Worm (Caenorhabditis elegans) whole organism, mixed stage, embryonic: ENCODE results near the gene ceh-27.

Experiments
- bed-3 ChIP-seq: fragments of 200-800 bp; sonication (Bioruptor generic); optimal IDR thresholded peaks from 3 replicates; lab custom pipeline; 2018; ENCODE audit warnings: mild to moderate bottlenecking, missing genetic modification characterization, moderate library complexity, missing compliant biosample characterization
- blmp-1 ChIP-seq: fragments of 150-350 bp; optimal IDR thresholded peaks from 2 replicates; lab custom pipeline; 2014; ENCODE audit warnings: missing biosample characterization, missing genetic modification characterization
- ceh-43 ChIP-seq: fragments of 200-800 bp; sonication (Bioruptor generic); optimal IDR thresholded peaks from 2 replicates; lab custom pipeline; 2018; ENCODE audit warnings: mild to moderate bottlenecking, missing genetic modification characterization, moderate library complexity, missing compliant biosample characterization
- ces-1 ChIP-seq: fragments of 150-350 bp; optimal IDR thresholded peaks from 2 replicates; lab custom pipeline; 2014; ENCODE audit warnings: missing biosample characterization, missing genetic modification reagents, missing genetic modification characterization
- drap-1 ChIP-seq: fragments of 200-800 bp; sonication (Bioruptor generic); optimal IDR thresholded peaks from 3 replicates; lab custom pipeline; 2018; ENCODE audit warnings: mild to moderate bottlenecking, missing genetic modification characterization, missing compliant biosample characterization
- elt-1 ChIP-seq: sonication (generic microtip); optimal IDR thresholded peaks from 2 replicates; lab custom pipeline; 2017; ENCODE audit warnings: missing genetic modification characterization, mild to moderate bottlenecking, missing compliant biosample characterization, antibody characterized with exemption, moderate library complexity, borderline replicate concordance; ENCODE audit not compliant: insufficient read depth
- elt-3 ChIP-seq: fragments of 150-350 bp; optimal IDR thresholded peaks from 2 replicates; lab custom pipeline; 2014; ENCODE audit warnings: missing biosample characterization, missing genetic modification characterization
- flh-1 ChIP-seq: fragments of 200-800 bp; sonication (Bioruptor generic); optimal IDR thresholded peaks from 2 replicates; lab custom pipeline; 2018; ENCODE audit warnings: mild to moderate bottlenecking, missing genetic modification characterization, moderate library complexity, missing compliant biosample characterization
- ham-2 ChIP-seq: fragments of 200-800 bp; sonication (Bioruptor generic); optimal IDR thresholded peaks from 2 replicates; lab custom pipeline; 2018; ENCODE audit warnings: mild to moderate bottlenecking, missing genetic modification characterization, missing compliant biosample characterization
- lin-13 ChIP-seq: fragments of 150-350 bp; optimal IDR thresholded peaks from 2 replicates; lab custom pipeline; 2014; ENCODE audit warnings: missing biosample characterization, missing genetic modification characterization
- lin-32 ChIP-seq: fragments of 200-800 bp; sonication (Bioruptor generic); optimal IDR thresholded peaks from 2 replicates; lab custom pipeline; 2018; ENCODE audit warnings: mild to moderate bottlenecking, missing genetic modification characterization, missing compliant biosample characterization
- lsy-2 ChIP-seq: fragments of 150-350 bp; optimal IDR thresholded peaks from 2 replicates; lab custom pipeline; 2014; ENCODE audit warnings: missing biosample characterization, missing genetic modification characterization
- mab-5 ChIP-seq: fragments of 150-350 bp; optimal IDR thresholded peaks from 2 replicates; lab custom pipeline; 2014; ENCODE audit warnings: missing biosample characterization, missing genetic modification characterization
- mep-1 ChIP-seq: fragments of 150-350 bp; optimal IDR thresholded peaks from 2 replicates; lab custom pipeline; 2017; ENCODE audit warnings: missing biosample characterization, missing genetic modification reagents, missing genetic modification characterization, inconsistent platforms
- mls-2 ChIP-seq: sonication (generic microtip); optimal IDR thresholded peaks from 2 replicates; lab custom pipeline; 2016; ENCODE audit warnings: mild to moderate bottlenecking, missing genetic modification characterization, moderate library complexity, missing compliant biosample characterization
- nhr-12 ChIP-seq: fragments of 150-350 bp; optimal IDR thresholded peaks from 2 replicates; lab custom pipeline; 2014; ENCODE audit warnings: missing biosample characterization, missing genetic modification characterization
- nhr-2 ChIP-seq: fragments of 150-350 bp; optimal IDR thresholded peaks from 2 replicates; lab custom pipeline; 2014; ENCODE audit warnings: missing biosample characterization, missing genetic modification characterization
- nhr-237 ChIP-seq: fragments of 150-350 bp; optimal IDR thresholded peaks from 2 replicates; lab custom pipeline; 2014; ENCODE audit warnings: missing biosample characterization, missing genetic modification characterization
- nhr-28 ChIP-seq: fragments of 150-350 bp; optimal IDR thresholded peaks from 2 replicates; lab custom pipeline; 2014; ENCODE audit warnings: missing biosample characterization, missing genetic modification characterization
- pha-4 ChIP-seq: fragments of 150-350 bp; optimal IDR thresholded peaks from 2 replicates; lab custom pipeline; 2018; ENCODE audit warnings: missing biosample characterization, missing genetic modification reagents, missing genetic modification characterization
- sem-2 ChIP-seq: fragments of 200-800 bp; sonication (Bioruptor generic); optimal IDR thresholded peaks from 2 replicates; lab custom pipeline; 2018; ENCODE audit warnings: mild to moderate bottlenecking, missing genetic modification characterization, missing compliant biosample characterization
- snpc-4 ChIP-seq: fragments of 150-350 bp; optimal IDR thresholded peaks from 2 replicates; lab custom pipeline; 2014; ENCODE audit warnings: missing biosample characterization, missing genetic modification characterization
- sptf-1 ChIP-seq: sonication (generic microtip); optimal IDR thresholded peaks from 2 replicates; lab custom pipeline; 2017; ENCODE audit warnings: mild to moderate bottlenecking, missing genetic modification characterization, moderate library complexity, missing compliant biosample characterization
- tbx-8 ChIP-seq: fragments of 200-800 bp; sonication (Bioruptor generic); optimal IDR thresholded peaks from 2 replicates; lab custom pipeline; 2018; ENCODE audit warnings: mild to moderate bottlenecking, missing genetic modification characterization, moderate library complexity, missing compliant biosample characterization
- unc-120 ChIP-seq: sonication (generic microtip); optimal IDR thresholded peaks from 2 replicates; lab custom pipeline; 2017; ENCODE audit warnings: missing genetic modification characterization, missing compliant biosample characterization; ENCODE audit not compliant: poor library complexity, severe bottlenecking
- unc-39 ChIP-seq: fragments of 150-350 bp; optimal IDR thresholded peaks from 2 replicates; lab custom pipeline; 2014; ENCODE audit warnings: missing biosample characterization, missing genetic modification characterization
- unc-62 ChIP-seq: fragments of 150-350 bp; optimal IDR thresholded peaks from 2 replicates; lab custom pipeline; 2014; ENCODE audit warnings: missing biosample characterization, missing genetic modification reagents, missing genetic modification characterization
- zip-8 ChIP-seq: fragments of 150-350 bp; optimal IDR thresholded peaks from 2 replicates; lab custom pipeline; 2014; ENCODE audit warnings: missing biosample characterization, missing genetic modification characterization
- ztf-11 ChIP-seq: fragments of 150-350 bp; optimal IDR thresholded peaks from 2 replicates; lab custom pipeline; 2014; ENCODE audit warnings: missing biosample characterization, missing genetic modification characterization

Gene ceh-27

DNA sequence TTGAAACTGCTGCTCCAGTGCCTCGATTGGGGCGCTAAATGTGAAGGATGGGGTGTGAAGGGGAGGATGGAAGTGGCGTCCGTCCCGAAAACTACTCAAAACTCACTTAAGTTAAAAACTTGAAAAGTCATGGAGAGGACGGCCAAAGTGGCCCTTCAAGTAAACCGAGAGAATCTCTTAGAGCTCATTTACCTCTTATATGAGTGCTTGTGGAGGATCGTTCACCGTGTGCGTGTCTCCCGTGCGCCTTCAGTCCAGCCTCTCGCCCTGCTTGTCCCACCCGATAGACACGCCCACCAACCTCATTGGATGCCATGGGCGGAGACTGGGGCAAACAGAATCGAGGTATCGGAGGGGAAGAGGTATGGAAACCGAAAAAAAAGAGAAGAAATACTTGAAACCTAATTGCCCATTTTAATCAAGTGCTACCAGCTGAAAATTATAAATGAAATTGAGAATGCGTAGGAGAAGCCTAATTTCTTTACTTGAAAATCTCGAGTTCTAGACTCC lies at the start of gene ceh-27:
Gene ceh-27 (minus strand): TSS at position 228 of the 510 bp plus-strand sequence.
- TF ChIP-seq pha-4 (tag; lab: Kevin White, UChicago) (no peak), lsy-2 (tag; lab: Kevin White, UChicago) (no peak), sem-2 (GFP tag; lab: Kevin White, UChicago) (no peak), ceh-43 (GFP tag; lab: Kevin White, UChicago) (no peak), ztf-11 (no peak), elt-1 (no peak), blmp-1 (tag; lab: Kevin White, UChicago) (no peak), nhr-2 (tag; lab: Kevin White, UChicago) (no peak), tbx-8 (GFP tag; lab: Kevin White, UChicago) (no peak), lin-13 (tag; lab: Kevin White, UChicago) (no peak), mab-5 (tag; lab: Kevin White, UChicago) (no peak), mls-2 (tag; lab: Kevin White, UChicago) (no peak), unc-39 (tag; lab: Kevin White, UChicago) (no peak), ham-2 (GFP tag; lab: Kevin White, UChicago) (no peak), unc-120 (tag; lab: Kevin White, UChicago) (no peak), elt-3 (tag; lab: Kevin White, UChicago) (no peak), nhr-237 (no peak)

DNA sequence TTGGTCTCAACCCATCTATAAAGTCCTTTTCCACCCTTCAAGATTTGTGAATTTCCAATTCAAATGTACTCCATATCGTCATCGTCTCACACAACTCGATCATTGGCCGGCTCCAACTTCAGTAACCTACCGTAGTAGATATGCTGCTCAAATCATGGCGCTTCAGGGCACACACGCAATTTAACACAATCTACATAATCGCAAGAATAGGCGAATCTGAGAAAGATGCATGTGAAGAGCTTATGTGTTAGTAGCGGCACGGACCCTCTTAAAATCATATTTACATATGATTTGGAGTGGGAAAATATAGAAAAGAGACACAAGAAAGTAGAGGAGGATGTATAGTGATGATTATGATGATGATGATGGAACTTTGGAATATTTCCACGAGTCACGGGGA lies 46.8 kb upstream of the ceh-27 start:
- no peak for TF ChIP-seq mab-5 (tag; lab: Kevin White, UChicago)
- no peak for TF ChIP-seq drap-1 (GFP tag; lab: Kevin White, UChicago)
- TF ChIP-seq snpc-4 (tag; lab: Kevin White, UChicago), result no peak
- no peak for TF ChIP-seq ztf-11
- no peak for TF ChIP-seq zip-8 (tag; lab: Kevin White, UChicago)
- TF ChIP-seq ces-1 (GFP tag; lab: Kevin White, UChicago), result peak; percentile 50

DNA sequence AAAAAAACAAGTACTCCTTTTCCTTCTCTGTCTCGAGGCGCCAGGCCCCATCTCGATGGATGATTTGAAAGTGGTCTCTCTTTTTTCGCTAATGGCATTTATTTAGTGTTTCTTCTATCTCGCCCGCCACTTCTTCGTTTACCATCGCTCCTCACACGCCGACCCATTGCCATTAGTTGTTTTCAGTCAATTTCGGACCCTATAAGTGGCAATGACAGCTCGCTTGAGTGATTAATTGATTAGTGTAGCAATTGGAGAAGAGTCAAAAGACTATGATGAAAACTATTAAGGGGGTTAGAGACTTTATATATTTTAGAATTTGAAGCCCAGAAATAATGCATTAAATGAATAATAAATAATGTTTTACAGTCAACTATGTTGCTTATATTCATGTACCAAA lies 41.5 kb upstream of the ceh-27 start:
- TF ChIP-seq zip-8 (tag; lab: Kevin White, UChicago), result no peak
- no peak for TF ChIP-seq lin-32 (GFP tag; lab: Kevin White, UChicago)
- TF ChIP-seq snpc-4 (tag; lab: Kevin White, UChicago), result no peak
- TF ChIP-seq unc-62 (GFP tag; lab: Kevin White, UChicago), result no peak
- no peak for TF ChIP-seq ceh-43 (GFP tag; lab: Kevin White, UChicago)
- TF ChIP-seq lin-13 (tag; lab: Kevin White, UChicago), result no peak
- no peak for TF ChIP-seq nhr-12
- no peak for TF ChIP-seq sem-2 (GFP tag; lab: Kevin White, UChicago)
- no peak for TF ChIP-seq sptf-1 (tag; lab: Kevin White, UChicago)
- TF ChIP-seq elt-1, result no peak
- no peak for TF ChIP-seq mep-1 (tag; lab: Kevin White, UChicago)
- TF ChIP-seq blmp-1 (tag; lab: Kevin White, UChicago), result no peak
- TF ChIP-seq ham-2 (GFP tag; lab: Kevin White, UChicago), result no peak

DNA sequence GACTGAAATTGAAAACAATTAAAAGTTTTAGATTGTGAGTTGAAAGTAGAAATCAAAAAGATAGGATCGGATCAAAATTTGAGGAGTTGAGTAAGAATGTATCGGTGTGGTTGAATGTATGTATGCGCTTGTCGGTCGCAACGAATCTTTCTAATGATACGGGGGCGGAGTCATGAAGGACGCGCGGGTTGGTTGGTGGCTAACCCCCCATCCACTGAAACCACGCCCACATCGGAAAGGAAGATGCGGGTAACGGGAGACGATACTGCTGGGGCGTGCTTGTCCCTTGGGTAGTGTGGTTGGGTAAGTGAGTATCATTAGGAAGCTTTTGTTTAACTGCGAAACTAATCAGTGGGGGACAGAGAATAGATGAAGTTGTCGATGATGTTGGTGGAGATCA lies 40.5 kb upstream of the ceh-27 start, which contains the start of gene ceh-32:
Gene ceh-32 (minus strand): TSS at position 2 of the 400 bp plus-strand sequence.
- TF ChIP-seq elt-1 (no peak), pha-4 (tag; lab: Kevin White, UChicago) (no peak), nhr-28 (tag; lab: Kevin White, UChicago) (no peak), flh-1 (no peak), sem-2 (GFP tag; lab: Kevin White, UChicago) (no peak), nhr-237 (no peak), elt-3 (tag; lab: Kevin White, UChicago) (no peak), ztf-11 (no peak), unc-62 (GFP tag; lab: Kevin White, UChicago) (no peak), blmp-1 (tag; lab: Kevin White, UChicago) (no peak), nhr-12 (no peak), mep-1 (tag; lab: Kevin White, UChicago) (no peak), ceh-43 (GFP tag; lab: Kevin White, UChicago) (no peak), lin-13 (tag; lab: Kevin White, UChicago) (no peak), tbx-8 (GFP tag; lab: Kevin White, UChicago) (no peak), unc-39 (tag; lab: Kevin White, UChicago) (no peak), bed-3 (GFP tag; lab: Kevin White, UChicago) (no peak)

DNA sequence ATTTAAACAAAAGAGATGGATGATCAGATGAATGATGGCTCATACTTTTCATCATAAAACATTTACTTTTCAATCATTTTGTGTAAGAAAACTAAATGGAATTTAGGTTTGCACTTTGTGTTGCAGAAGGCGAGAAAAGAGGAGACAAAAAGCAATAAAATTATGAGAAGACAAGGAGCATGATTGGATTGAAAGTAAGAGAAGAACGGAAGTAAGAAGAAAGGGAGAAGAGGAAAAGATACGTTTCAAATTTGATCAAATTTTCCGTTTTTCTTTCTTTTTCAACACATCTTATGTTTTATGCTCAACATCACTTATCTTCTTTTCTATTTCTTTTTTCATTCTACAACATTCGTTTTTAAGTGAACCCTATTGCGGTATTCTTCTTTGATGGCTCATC lies 39.8 kb upstream of the ceh-27 start:
- TF ChIP-seq blmp-1 (tag; lab: Kevin White, UChicago) (no peak), ces-1 (GFP tag; lab: Kevin White, UChicago) (peak; percentile 81)
